Worm (Caenorhabditis elegans) whole organism, L4/young adult: ENCODE measurements around the gene srw-44.

Source experiments
- dao-5 ChIP-seq: sonication (generic microtip); optimal IDR thresholded peaks from 2 replicates; lab custom pipeline; 2016; ENCODE audit warnings: missing genotype, missing genetic modification characterization, moderate library complexity, missing compliant biosample characterization
- him-1 ChIP-seq: sonication (generic microtip); optimal IDR thresholded peaks from 2 replicates; lab custom pipeline; 2016; ENCODE audit warnings: missing genotype, missing genetic modification reagents, missing genetic modification characterization, missing compliant biosample characterization

- TF ChIP-seq him-1 (tag; lab: Kevin White, UChicago) (no peak), dao-5 (tag; lab: Kevin White, UChicago) (no peak)
Observed at ce11 chrV:16724574-16724973, 44.5 kb downstream of the srw-44 start.
